Worm (Caenorhabditis elegans) whole organism, L1 larva: ENCODE data around the gene F46H5.5.

Source experiments
- C04F5.9 ChIP-seq: sonication (generic microtip); optimal IDR thresholded peaks from 2 replicates; lab custom pipeline; 2016; ENCODE audit warnings: missing genetic modification characterization, missing compliant biosample characterization
- C34B4.2 ChIP-seq: sonication (generic microtip); optimal IDR thresholded peaks from 2 replicates; lab custom pipeline; 2017; ENCODE audit warnings: mild to moderate bottlenecking, missing genetic modification characterization, missing compliant biosample characterization
- Y116A8C.19 ChIP-seq: sonication (generic microtip); optimal IDR thresholded peaks from 2 replicates; lab custom pipeline; 2016; ENCODE audit warnings: missing compliant biosample characterization, missing genetic modification characterization, borderline replicate concordance
- aha-1 ChIP-seq: fragments of 150-350 bp; optimal IDR thresholded peaks from 2 replicates; lab custom pipeline; 2014; ENCODE audit warnings: missing biosample characterization, missing genetic modification characterization
- alr-1 ChIP-seq: fragments of 200-800 bp; sonication (Bioruptor generic); optimal IDR thresholded peaks from 2 replicates; lab custom pipeline; 2018; ENCODE audit warnings: borderline replicate concordance, mild to moderate bottlenecking, missing genetic modification characterization, missing compliant biosample characterization
- aly-2 ChIP-seq: fragments of 150-350 bp; optimal IDR thresholded peaks from 2 replicates; lab custom pipeline; 2014; ENCODE audit warnings: missing biosample characterization, missing genetic modification characterization
- ama-1 ChIP-seq: fragments of 150-350 bp; optimal IDR thresholded peaks from 2 replicates; lab custom pipeline; 2014
- blmp-1 ChIP-seq: fragments of 150-350 bp; optimal IDR thresholded peaks from 2 replicates; lab custom pipeline; 2014; ENCODE audit warnings: missing biosample characterization, missing genetic modification characterization
- ceh-63 ChIP-seq: fragments of 200-800 bp; sonication (Bioruptor generic); optimal IDR thresholded peaks from 2 replicates; lab custom pipeline; 2018; ENCODE audit warnings: mild to moderate bottlenecking, missing genetic modification characterization, missing compliant biosample characterization
- ceh-8 ChIP-seq: fragments of 200-800 bp; sonication (Bioruptor generic); optimal IDR thresholded peaks from 2 replicates; lab custom pipeline; 2018; ENCODE audit warnings: mild to moderate bottlenecking, missing genetic modification characterization, moderate library complexity, missing compliant biosample characterization
- ceh-88 ChIP-seq: fragments of 200-800 bp; sonication (Bioruptor generic); IDR thresholded peaks from 2 replicates; pipeline ENCODE4 v1.3.6; 2022; ENCODE audit warnings: missing genetic modification characterization, missing compliant biosample characterization
- ces-1 ChIP-seq: fragments of 150-350 bp; optimal IDR thresholded peaks from 2 replicates; lab custom pipeline; 2014; ENCODE audit warnings: missing biosample characterization, missing genetic modification reagents, missing genetic modification characterization
- dpl-1 ChIP-seq, 3 experiments: fragments of 150-350 bp in 2 of 3; sonication (generic microtip) in 1 of 3; optimal IDR thresholded peaks; 2 replicates each; lab custom pipeline; 2014 to 2017; ENCODE audit warnings: missing biosample characterization in 3 of 3, missing genetic modification characterization in 3 of 3, missing genetic modification reagents in 3 of 3
- dsc-1 ChIP-seq: sonication (generic microtip); optimal IDR thresholded peaks from 2 replicates; lab custom pipeline; 2016; ENCODE audit warnings: mild to moderate bottlenecking, missing genetic modification characterization, missing compliant biosample characterization
- efl-1 ChIP-seq, 4 experiments: fragments of 150-350 bp; optimal IDR thresholded peaks in 3 of 4; peaks in 1 of 4; 1 replicate in 1 of 4; 2 replicates in 3 of 4; lab custom pipeline; 2014; ENCODE audit warnings: missing biosample characterization in 2 of 4, missing genetic modification characterization in 2 of 4, missing genetic modification reagents in 2 of 4
- egl-13 ChIP-seq: sonication (generic microtip); optimal IDR thresholded peaks from 2 replicates; lab custom pipeline; 2016; ENCODE audit warnings: missing genotype, missing genetic modification reagents, missing genetic modification characterization, missing compliant biosample characterization
- ets-5 ChIP-seq: fragments of 200-800 bp; sonication (Bioruptor generic); IDR thresholded peaks from 2 replicates; pipeline ENCODE4 v1.3.6; 2022; ENCODE audit warnings: missing genetic modification characterization, missing compliant biosample characterization
- fkh-10 ChIP-seq: sonication (generic microtip); optimal IDR thresholded peaks from 2 replicates; lab custom pipeline; 2017; ENCODE audit warnings: missing biosample characterization, missing genetic modification reagents, missing genetic modification characterization
- fkh-8 ChIP-seq: sonication (generic microtip); optimal IDR thresholded peaks from 2 replicates; lab custom pipeline; 2016; ENCODE audit warnings: mild to moderate bottlenecking, missing genetic modification characterization, missing compliant biosample characterization
- fos-1 ChIP-seq: fragments of 150-350 bp; optimal IDR thresholded peaks from 2 replicates; lab custom pipeline; 2014; ENCODE audit warnings: missing biosample characterization, missing genetic modification characterization
- hlh-4 ChIP-seq: sonication (generic microtip); optimal IDR thresholded peaks from 2 replicates; lab custom pipeline; 2016; ENCODE audit warnings: mild to moderate bottlenecking, missing genetic modification characterization, missing compliant biosample characterization
- irx-1 ChIP-seq: sonication (generic microtip); optimal IDR thresholded peaks from 2 replicates; lab custom pipeline; 2016; ENCODE audit warnings: missing genetic modification characterization, missing compliant biosample characterization
- isw-1 ChIP-seq: fragments of 200-800 bp; sonication (Bioruptor generic); IDR thresholded peaks from 2 replicates; pipeline ENCODE4 v1.3.6; 2022; ENCODE audit warnings: missing genetic modification characterization, missing compliant biosample characterization
- jun-1 ChIP-seq: fragments of 150-350 bp; optimal IDR thresholded peaks from 2 replicates; lab custom pipeline; 2014; ENCODE audit warnings: missing biosample characterization, missing genetic modification reagents, missing genetic modification characterization
- lin-14 ChIP-seq: fragments of 200-800 bp; sonication (Bioruptor generic); optimal IDR thresholded peaks from 2 replicates; lab custom pipeline; 2018; ENCODE audit warnings: mild to moderate bottlenecking, missing genetic modification characterization, moderate library complexity, missing compliant biosample characterization
- lin-15B ChIP-seq: fragments of 150-350 bp; sonication (generic microtip); optimal IDR thresholded peaks from 3 replicates; lab custom pipeline; 2014; ENCODE audit warnings: missing biosample characterization, missing genetic modification characterization
- lin-35 ChIP-seq, 2 experiments: fragments of 150-350 bp; optimal IDR thresholded peaks; 2 replicates each; lab custom pipeline; 2014; ENCODE audit warnings: missing biosample characterization in 2 of 2, missing genetic modification characterization in 2 of 2, missing genetic modification reagents in 2 of 2
- lin-39 ChIP-seq: fragments of 150-350 bp; optimal IDR thresholded peaks from 2 replicates; lab custom pipeline; 2014; ENCODE audit warnings: missing biosample characterization, missing genetic modification reagents, missing genetic modification characterization
- lir-3 ChIP-seq: sonication (generic microtip); optimal IDR thresholded peaks from 2 replicates; lab custom pipeline; 2016; ENCODE audit warnings: mild to moderate bottlenecking, missing genetic modification characterization, moderate library complexity, missing compliant biosample characterization; ENCODE audit not compliant: poor library complexity
- mdl-1 ChIP-seq, 2 experiments: fragments of 150-350 bp; optimal IDR thresholded peaks; 2 replicates each; lab custom pipeline; 2014 to 2017; ENCODE audit warnings: missing biosample characterization in 2 of 2, missing genetic modification characterization in 2 of 2, inconsistent platforms in 1 of 2
- mef-2 ChIP-seq: fragments of 150-350 bp; optimal IDR thresholded peaks from 2 replicates; lab custom pipeline; 2014; ENCODE audit warnings: missing biosample characterization, missing genetic modification characterization
- mep-1 ChIP-seq: fragments of 150-350 bp; optimal IDR thresholded peaks from 2 replicates; lab custom pipeline; 2014; ENCODE audit warnings: missing biosample characterization, missing genetic modification characterization
- nhr-11 ChIP-seq: fragments of 150-350 bp; optimal IDR thresholded peaks from 2 replicates; lab custom pipeline; 2014; ENCODE audit warnings: missing biosample characterization, missing genetic modification characterization
- nhr-12 ChIP-seq: sonication (generic microtip); optimal IDR thresholded peaks from 2 replicates; lab custom pipeline; 2017; ENCODE audit warnings: missing biosample characterization, missing genetic modification characterization
- nhr-20 ChIP-seq: sonication (generic microtip); optimal IDR thresholded peaks from 2 replicates; lab custom pipeline; 2016; ENCODE audit warnings: mild to moderate bottlenecking, missing genetic modification characterization, missing compliant biosample characterization
- nhr-76 ChIP-seq: sonication (generic microtip); optimal IDR thresholded peaks from 2 replicates; lab custom pipeline; 2017; ENCODE audit warnings: missing biosample characterization, missing genetic modification characterization
- nhr-77 ChIP-seq: fragments of 150-350 bp; optimal IDR thresholded peaks from 2 replicates; lab custom pipeline; 2014; ENCODE audit warnings: missing biosample characterization, missing genetic modification characterization
- nhr-85 ChIP-seq: sonication (generic microtip); peaks from one replicate; lab custom pipeline; 2016; ENCODE audit warnings: missing genetic modification characterization, inconsistent platforms, missing compliant biosample characterization
- nhr-90 ChIP-seq: sonication (generic microtip); optimal IDR thresholded peaks from 2 replicates; lab custom pipeline; 2016; ENCODE audit warnings: mild to moderate bottlenecking, missing genetic modification characterization, missing compliant biosample characterization; ENCODE audit not compliant: poor library complexity
- pag-3 ChIP-seq: sonication (generic microtip); optimal IDR thresholded peaks from 2 replicates; lab custom pipeline; 2017; ENCODE audit warnings: missing genetic modification characterization, mild to moderate bottlenecking, missing compliant biosample characterization, antibody characterized with exemption, borderline replicate concordance; ENCODE audit not compliant: insufficient read depth
- pax-3 ChIP-seq: fragments of 200-800 bp; sonication (Bioruptor generic); optimal IDR thresholded peaks from 2 replicates; lab custom pipeline; 2018; ENCODE audit warnings: mild to moderate bottlenecking, missing genetic modification characterization, moderate library complexity, missing compliant biosample characterization
- rnt-1 ChIP-seq: sonication (generic microtip); optimal IDR thresholded peaks from 2 replicates; lab custom pipeline; 2016; ENCODE audit warnings: mild to moderate bottlenecking, missing genetic modification characterization, moderate library complexity, missing compliant biosample characterization
- snpc-4 ChIP-seq: fragments of 150-350 bp; optimal IDR thresholded peaks from 2 replicates; lab custom pipeline; 2014; ENCODE audit warnings: missing biosample characterization, missing genetic modification characterization
- sptf-1 ChIP-seq: fragments of 150-350 bp; optimal IDR thresholded peaks from 2 replicates; lab custom pipeline; 2014; ENCODE audit warnings: missing biosample characterization, missing genetic modification characterization
- sup-37 ChIP-seq: fragments of 200-800 bp; sonication (Bioruptor generic); optimal IDR thresholded peaks from 2 replicates; lab custom pipeline; 2018; ENCODE audit warnings: mild to moderate bottlenecking, missing genetic modification characterization, missing compliant biosample characterization
- swsn-7 ChIP-seq: sonication (generic microtip); optimal IDR thresholded peaks from 2 replicates; lab custom pipeline; 2016; ENCODE audit warnings: missing genetic modification characterization, missing compliant biosample characterization
- tbx-2 ChIP-seq: sonication (generic microtip); optimal IDR thresholded peaks from 2 replicates; lab custom pipeline; 2016; ENCODE audit warnings: missing genetic modification characterization, missing compliant biosample characterization
- tlp-1 ChIP-seq: fragments of 150-350 bp; optimal IDR thresholded peaks from 2 replicates; lab custom pipeline; 2014; ENCODE audit warnings: missing biosample characterization, missing genetic modification characterization
- unc-130 ChIP-seq: fragments of 150-350 bp; optimal IDR thresholded peaks from 2 replicates; lab custom pipeline; 2017; ENCODE audit warnings: missing biosample characterization, missing genetic modification characterization, inconsistent platforms
- unc-86 ChIP-seq: sonication (generic microtip); optimal IDR thresholded peaks from 2 replicates; lab custom pipeline; 2016; ENCODE audit warnings: missing genetic modification characterization, missing compliant biosample characterization
- vab-15 ChIP-seq: sonication (generic microtip); optimal IDR thresholded peaks from 2 replicates; lab custom pipeline; 2017; ENCODE audit warnings: missing genotype, mild to moderate bottlenecking, missing genetic modification characterization, missing compliant biosample characterization
- xbp-1 ChIP-seq: sonication (generic microtip); optimal IDR thresholded peaks from 2 replicates; lab custom pipeline; 2016; ENCODE audit warnings: missing genetic modification characterization, missing compliant biosample characterization
- ztf-11 ChIP-seq, 2 experiments: sonication (generic microtip); optimal IDR thresholded peaks; 2 replicates each; lab custom pipeline; 2016 to 2017; ENCODE audit warnings: missing genetic modification characterization in 2 of 2, missing biosample characterization in 1 of 2, missing compliant biosample characterization in 1 of 2
- ztf-4 ChIP-seq: fragments of 150-350 bp; optimal IDR thresholded peaks from 2 replicates; lab custom pipeline; 2014; ENCODE audit warnings: missing biosample characterization, missing genetic modification characterization

F46H5.5 gene

DNA sequence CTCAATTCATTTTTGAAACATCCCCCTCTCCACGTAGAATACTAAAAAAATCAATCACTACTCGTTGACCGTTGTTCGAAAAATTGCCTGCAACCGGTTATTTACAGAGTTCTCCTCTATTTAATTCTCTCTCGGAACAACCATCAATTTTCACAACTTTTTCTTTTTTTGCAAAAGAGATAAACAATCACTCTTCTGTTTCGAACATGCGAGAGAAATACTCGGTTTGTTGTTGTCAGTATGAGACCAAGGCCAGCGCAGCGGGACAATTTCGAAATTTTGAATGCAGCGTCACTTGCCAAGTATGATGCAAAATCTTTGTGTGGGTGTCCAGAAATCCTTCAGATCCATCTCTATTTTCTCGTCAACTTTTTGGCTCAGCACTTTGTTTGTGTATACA is 26.5 kb downstream of the F46H5.5 start (continued):
- TF ChIP-seq mef-2 (tag; lab: Kevin White, UChicago) = no peak
- TF ChIP-seq vab-15 = no peak
- TF ChIP-seq pax-3 (tag; lab: Kevin White, UChicago) = no peak
- no peak for TF ChIP-seq ceh-8 (GFP tag; lab: Kevin White, UChicago)
- peak; percentile 27 for TF ChIP-seq nhr-20 (tag; lab: Kevin White, UChicago)
- no peak for TF ChIP-seq unc-130 (tag; lab: Kevin White, UChicago)
- no peak for TF ChIP-seq nhr-12 (tag; lab: Kevin White, UChicago)
- no peak for TF ChIP-seq nhr-90 (tag; lab: Kevin White, UChicago)
- no peak for TF ChIP-seq ceh-63 (GFP tag; lab: Kevin White, UChicago)
- no peak for TF ChIP-seq mdl-1 (tag; optimal IDR thresholded peaks at IDR 0.05; lab: Kevin White, UChicago)
- TF ChIP-seq dpl-1 (GFP tag; optimal IDR thresholded peaks at IDR 0.05; lab: Kevin White, UChicago) = no peak
- no peak for TF ChIP-seq lir-3 (tag; lab: Kevin White, UChicago)
- TF ChIP-seq lin-39 (tag; lab: Kevin White, UChicago) = no peak
- TF ChIP-seq nhr-76 = no peak
- no peak for TF ChIP-seq C04F5.9 (tag; lab: Kevin White, UChicago)
- TF ChIP-seq aha-1 (tag; lab: Kevin White, UChicago) = no peak
- no peak for TF ChIP-seq fkh-8 (tag; lab: Kevin White, UChicago)
- TF ChIP-seq efl-1 (optimal IDR thresholded peaks at IDR 0.05; lab: Kevin White, UChicago) = peak in 1 of 2 experiments; percentile 11
- TF ChIP-seq efl-1 (GFP tag; optimal IDR thresholded peaks at IDR 0.05 in 1 of 2; lab: Kevin White, UChicago) = no peak
- no peak for TF ChIP-seq jun-1 (tag; lab: Kevin White, UChicago)
- no peak for TF ChIP-seq unc-86 (tag; lab: Kevin White, UChicago)
- TF ChIP-seq ceh-88 (GFP tag; lab: Robert Waterston, UW) = no peak
- TF ChIP-seq alr-1 = no peak
- TF ChIP-seq ces-1 = no peak
- no peak for TF ChIP-seq nhr-11
- peak; percentile 7 for TF ChIP-seq xbp-1 (tag; lab: Kevin White, UChicago)
- no peak for TF ChIP-seq tlp-1
- TF ChIP-seq tbx-2 (tag; lab: Kevin White, UChicago) = no peak
- TF ChIP-seq nhr-77 = no peak
- TF ChIP-seq dsc-1 (tag; lab: Kevin White, UChicago) = peak; percentile 10
- peak; percentile 21 for TF ChIP-seq mep-1
- no peak for TF ChIP-seq isw-1 (GFP tag; lab: Robert Waterston, UW)
- no peak for TF ChIP-seq ztf-4
- TF ChIP-seq lin-14 (GFP tag; lab: Kevin White, UChicago) = peak; percentile 69
- no peak for TF ChIP-seq ama-1 (lab: Kevin White, UChicago)
- TF ChIP-seq ztf-11 (tag; optimal IDR thresholded peaks at IDR 0.05; lab: Kevin White, UChicago) = no peak
- no peak for TF ChIP-seq swsn-7
- TF ChIP-seq egl-13 = no peak
- TF ChIP-seq pag-3 = no peak
- TF ChIP-seq lin-35 (GFP tag; optimal IDR thresholded peaks at IDR 0.05; lab: Kevin White, UChicago) = no peak
- peak; percentile 47 for TF ChIP-seq rnt-1
- TF ChIP-seq fkh-10 = no peak
- no peak for TF ChIP-seq C34B4.2 (tag; lab: Kevin White, UChicago)
- TF ChIP-seq lin-15B = no peak
- TF ChIP-seq aly-2 = peak; percentile 84
- no peak for TF ChIP-seq Y116A8C.19 (tag; lab: Kevin White, UChicago)
- no peak for TF ChIP-seq hlh-4 (tag; lab: Kevin White, UChicago)
- TF ChIP-seq snpc-4 (tag; lab: Kevin White, UChicago) = no peak
- peak; percentile 3 for TF ChIP-seq irx-1
- TF ChIP-seq ets-5 (GFP tag; lab: Robert Waterston, UW) = no peak
- TF ChIP-seq blmp-1 (tag; lab: Kevin White, UChicago) = peak; percentile 49
- TF ChIP-seq sup-37 (GFP tag; lab: Kevin White, UChicago) = no peak
- peak; percentile 12 for TF ChIP-seq fos-1 (tag; lab: Kevin White, UChicago)
- TF ChIP-seq sptf-1 (tag; lab: Kevin White, UChicago) = no peak
- peak; percentile 77 for TF ChIP-seq nhr-85 (tag; lab: Kevin White, UChicago)
